Fruit fly (Drosophila melanogaster): ENCODE data around the gene Clp.
A peak's percentile ranks its signal among the peaks of the same experiment; 100 is the strongest.

- TF ChIP-seq CkIIα-i1 (GFP tag; IDR thresholded peaks at IDR 0.05) (0 out of 2 replicates have a peak, but pooled peaks have one; percentile 39), amos (GFP tag; IDR thresholded peaks at IDR 0.05; ENCODE audit: partially characterized antibody) (no peak), CG34376 (GFP tag; optimal IDR thresholded peaks at IDR 0.05) (peak; percentile 55), CTCF (GFP tag; optimal IDR thresholded peaks at IDR 0.05) (no peak), Kr (GFP tag; optimal IDR thresholded peaks at IDR 0.05) (no peak), Med (GFP tag) (peak; percentile 93), zfh1 (GFP tag; IDR thresholded peaks at IDR 0.05) (peak; percentile 76), CG31388 (GFP tag; optimal IDR thresholded peaks at IDR 0.05) (no peak), Sin3A (optimal IDR thresholded peaks at IDR 0.05) (no peak), CG10321 (GFP tag; IDR thresholded peaks at IDR 0.05) (peak; percentile 45; the same call in 1 of the 2 replicates), Doc2 (GFP tag; IDR thresholded peaks at IDR 0.05) (0 out of 2 replicates have a peak, but pooled peaks have one; percentile 38), YL-1 (GFP tag; optimal IDR thresholded peaks at IDR 0.05) (no peak), cwo (GFP tag; optimal IDR thresholded peaks at IDR 0.05) (peak; percentile 72), sd (tag; optimal IDR thresholded peaks at IDR 0.05) (peak; percentile 40)
These were observed 21.9 kb downstream of the Clp start for dm6 chr2L:841708-842107.
